Fruit fly (Drosophila melanogaster) whole organism, embryonic: Measurements from ENCODE around the gene Trf4-2.

Experiments used
- Ada2b ChIP-seq: fragments of 200-800 bp; sonication (Bioruptor generic); IDR thresholded peaks from 2 replicates; pipeline ENCODE4 v1.3.6; 2022; ENCODE audit warnings: missing biosample characterization, missing genetic modification characterization
- B-H2 ChIP-seq: fragments of 200-800 bp; sonication (Bioruptor generic); optimal IDR thresholded peaks from 2 replicates; lab custom pipeline; 2018; ENCODE audit warnings: missing biosample characterization, mild to moderate bottlenecking, missing genetic modification characterization
- Bgb ChIP-seq: fragments of 200-800 bp; sonication (Bioruptor generic); IDR thresholded peaks from 2 replicates; pipeline ENCODE4 v1.3.6; 2022; ENCODE audit warnings: missing biosample characterization, missing genetic modification characterization; ENCODE audit not compliant: partially characterized antibody
- CG10274 ChIP-seq: fragments of 200-800 bp; sonication (Bioruptor generic); optimal IDR thresholded peaks from 3 replicates; lab custom pipeline; 2017; ENCODE audit warnings: missing biosample characterization, mild to moderate bottlenecking, missing genetic modification characterization
- CG12155 ChIP-seq: fragments of 200-800 bp; sonication (Bioruptor generic); optimal IDR thresholded peaks from 3 replicates; lab custom pipeline; 2016; ENCODE audit warnings: missing biosample characterization, missing genetic modification characterization
- CG12769 ChIP-seq: fragments of 200-800 bp; sonication (Bioruptor generic); optimal IDR thresholded peaks from 2 replicates; lab custom pipeline; 2019; ENCODE audit warnings: missing biosample characterization, mild to moderate bottlenecking, missing genetic modification characterization, moderate library complexity
- CG12942 ChIP-seq: fragments of 200-800 bp; sonication (Bioruptor generic); optimal IDR thresholded peaks from 3 replicates; lab custom pipeline; 2016; ENCODE audit warnings: missing biosample characterization, missing genetic modification characterization
- CG14441 ChIP-seq: fragments of 200-800 bp; sonication (Bioruptor generic); IDR thresholded peaks from 2 replicates; pipeline ENCODE4 v1.3.6; 2022; ENCODE audit warnings: missing biosample characterization, missing genetic modification characterization
- CG15073 ChIP-seq: fragments of 200-800 bp; sonication (Bioruptor generic); optimal IDR thresholded peaks from 2 replicates; lab custom pipeline; 2016; ENCODE audit warnings: missing biosample characterization, missing genetic modification characterization
- CG15479 ChIP-seq: fragments of 200-800 bp; sonication (Bioruptor generic); optimal IDR thresholded peaks from 3 replicates; lab custom pipeline; 2019; ENCODE audit warnings: missing biosample characterization, mild to moderate bottlenecking, missing genetic modification characterization, moderate library complexity
- CG17361 ChIP-seq: fragments of 200-800 bp; sonication (Bioruptor generic); IDR thresholded peaks from 3 replicates; pipeline ENCODE4 v1.3.6; 2022; ENCODE audit warnings: missing biosample characterization, missing genetic modification characterization
- CG17612 ChIP-seq: fragments of 200-800 bp; sonication (Bioruptor generic); IDR thresholded peaks from 2 replicates; pipeline ENCODE4 v1.3.6; 2022; ENCODE audit warnings: missing biosample characterization, missing genetic modification characterization
- CG18262 ChIP-seq: fragments of 200-800 bp; optimal IDR thresholded peaks from 3 replicates; lab custom pipeline; 2019; ENCODE audit warnings: missing biosample characterization, mild to moderate bottlenecking, missing genetic modification characterization, moderate library complexity
- CG2678 ChIP-seq: fragments of 200-800 bp; sonication (Bioruptor generic); optimal IDR thresholded peaks from 3 replicates; lab custom pipeline; 2019; ENCODE audit warnings: missing biosample characterization, mild to moderate bottlenecking, missing genetic modification characterization, moderate library complexity
- CG2712 ChIP-seq: fragments of 200-800 bp; optimal IDR thresholded peaks from 3 replicates; lab custom pipeline; 2019; ENCODE audit warnings: missing biosample characterization, mild to moderate bottlenecking, missing genetic modification characterization, moderate library complexity
- CG3407 ChIP-seq: fragments of 200-800 bp; sonication (Bioruptor generic); optimal IDR thresholded peaks from 2 replicates; lab custom pipeline; 2018; ENCODE audit warnings: missing biosample characterization, mild to moderate bottlenecking, missing genetic modification characterization
- CG3726 ChIP-seq: fragments of 200-800 bp; sonication (Bioruptor generic); IDR thresholded peaks from 3 replicates; pipeline ENCODE4, ENCODE4 v1.3.6; 2022; ENCODE audit warnings: missing biosample characterization, missing genetic modification characterization
- CG4854 ChIP-seq: fragments of 200-800 bp; sonication (Bioruptor generic); optimal IDR thresholded peaks from 2 replicates; lab custom pipeline; 2016; ENCODE audit warnings: missing biosample characterization, missing genetic modification characterization, inconsistent platforms
- CG5180 ChIP-seq: fragments of 200-800 bp; sonication (Bioruptor generic); optimal IDR thresholded peaks from 3 replicates; lab custom pipeline; 2017; ENCODE audit warnings: missing biosample characterization, missing genetic modification characterization, mild to moderate bottlenecking, moderate library complexity, missing genetic modification reagents
- CG7745 ChIP-seq: fragments of 200-800 bp; sonication (Bioruptor generic); optimal IDR thresholded peaks from 2 replicates; lab custom pipeline; 2018; ENCODE audit warnings: missing biosample characterization, mild to moderate bottlenecking, missing genetic modification characterization, moderate library complexity
- CG8290 ChIP-seq, 3 experiments: fragments of 200-800 bp; sonication (Bioruptor generic); optimal IDR thresholded peaks; 2 replicates each; lab custom pipeline; 2016 to 2019; ENCODE audit warnings: missing biosample characterization in 3 of 3, missing genetic modification characterization in 3 of 3, mild to moderate bottlenecking in 2 of 3, moderate library complexity in 1 of 3
- Camta ChIP-seq: fragments of 200-800 bp; sonication (Bioruptor generic); optimal IDR thresholded peaks from 2 replicates; lab custom pipeline; 2016; ENCODE audit warnings: missing biosample characterization, missing genetic modification characterization
- Dip2 ChIP-seq: fragments of 200-800 bp; sonication (Bioruptor generic); IDR thresholded peaks from 2 replicates; pipeline ENCODE4 v1.3.6; 2022; ENCODE audit warnings: missing biosample characterization, missing genetic modification characterization
- H2.0 ChIP-seq: fragments of 200-800 bp; sonication (Bioruptor generic); IDR thresholded peaks from 2 replicates; pipeline ENCODE4 v1.3.6; 2022; ENCODE audit warnings: missing biosample characterization, missing genetic modification characterization
- Hr39 ChIP-seq: fragments of >200 bp; optimal IDR thresholded peaks from 2 replicates; lab custom pipeline; 2017
- Hr78 ChIP-seq, 2 experiments: fragments of 200-800 bp in 1 of 2; fragments of >200 bp in 1 of 2; sonication (Bioruptor generic) in 1 of 2; optimal IDR thresholded peaks; 2 replicates each; lab custom pipeline; 2017 to 2019; ENCODE audit warnings: missing biosample characterization in 2 of 2, missing genetic modification characterization in 2 of 2, mild to moderate bottlenecking in 1 of 2, moderate library complexity in 1 of 2
- Lhr ChIP-seq: fragments of 200-800 bp; sonication (Bioruptor generic); optimal IDR thresholded peaks from 3 replicates; lab custom pipeline; 2017; ENCODE audit warnings: mild to moderate bottlenecking, missing biosample characterization, missing genetic modification reagents, missing genetic modification characterization
- Mes4 ChIP-seq: fragments of 200-800 bp; sonication (Bioruptor generic); optimal IDR thresholded peaks from 2 replicates; lab custom pipeline; 2016; ENCODE audit warnings: missing biosample characterization, missing genetic modification characterization
- Pdp1 ChIP-seq, 2 experiments: fragments of 200-800 bp; sonication (Bioruptor generic); optimal IDR thresholded peaks; 3 replicates each; lab custom pipeline; 2016; ENCODE audit warnings: missing biosample characterization in 2 of 2, missing genetic modification characterization in 2 of 2, mild to moderate bottlenecking in 1 of 2, moderate library complexity in 1 of 2
- Xbp1 ChIP-seq: fragments of 200-800 bp; sonication (Bioruptor generic); optimal IDR thresholded peaks from 3 replicates; lab custom pipeline; 2016; ENCODE audit warnings: missing biosample characterization, mild to moderate bottlenecking, missing genetic modification characterization
- ap ChIP-seq: fragments of 200-800 bp; sonication (Bioruptor generic); IDR thresholded peaks from 2 replicates; pipeline ENCODE4 v1.3.6; 2022; ENCODE audit warnings: missing biosample characterization, missing genetic modification characterization
- croc ChIP-seq: fragments of 200-800 bp; sonication (Bioruptor generic); conservative IDR thresholded peaks from 3 replicates; pipeline ENCODE4 v1.3.6; 2022; ENCODE audit warnings: missing biosample characterization, missing genetic modification characterization
- dati ChIP-seq: fragments of 200-800 bp; sonication (Bioruptor generic); IDR thresholded peaks from 2 replicates; pipeline ENCODE4 v1.3.6; 2022; ENCODE audit warnings: missing biosample characterization, missing genetic modification characterization
- fd3F ChIP-seq: fragments of 200-800 bp; sonication (Bioruptor generic); optimal IDR thresholded peaks from 2 replicates; lab custom pipeline; 2018; ENCODE audit warnings: missing biosample characterization, mild to moderate bottlenecking, missing genetic modification characterization, moderate library complexity
- jing ChIP-seq: fragments of 200-800 bp; sonication (Bioruptor generic); optimal IDR thresholded peaks from 2 replicates; lab custom pipeline; 2018; ENCODE audit warnings: missing biosample characterization, mild to moderate bottlenecking, missing genetic modification characterization
- kah ChIP-seq: fragments of 200-800 bp; sonication (Bioruptor generic); optimal IDR thresholded peaks from 2 replicates; lab custom pipeline; 2018; ENCODE audit warnings: missing biosample characterization, mild to moderate bottlenecking, missing genetic modification characterization
- lmd ChIP-seq: fragments of 200-800 bp; sonication (Bioruptor generic); IDR thresholded peaks from 2 replicates; pipeline ENCODE4 v1.3.6; 2022; ENCODE audit warnings: missing biosample characterization, missing genetic modification characterization
- maf-S ChIP-seq: fragments of 200-800 bp; sonication (Bioruptor generic); optimal IDR thresholded peaks from 2 replicates; lab custom pipeline; 2016; ENCODE audit warnings: missing biosample characterization, missing genetic modification characterization
- pb ChIP-seq: fragments of 200-800 bp; sonication (Bioruptor generic); optimal IDR thresholded peaks from 3 replicates; lab custom pipeline; 2016; ENCODE audit warnings: missing biosample characterization, missing genetic modification characterization
- phol ChIP-seq: fragments of 200-800 bp; sonication (Bioruptor generic); optimal IDR thresholded peaks from 3 replicates; lab custom pipeline; 2018; ENCODE audit warnings: missing biosample characterization, mild to moderate bottlenecking, missing genetic modification characterization, moderate library complexity
- rib ChIP-seq: fragments of 200-800 bp; sonication (Bioruptor generic); IDR thresholded peaks from 2 replicates; pipeline ENCODE4 v1.3.6; 2022; ENCODE audit warnings: missing biosample characterization, missing genetic modification characterization
- sens ChIP-seq: fragments of 200-800 bp; sonication (Bioruptor generic); peaks from one replicate; lab custom pipeline; 2016; ENCODE audit warnings: missing biosample characterization, missing genetic modification characterization
- seq ChIP-seq: fragments of 200-800 bp; sonication (Bioruptor generic); IDR thresholded peaks from 2 replicates; pipeline ENCODE4 v1.3.6; 2022; ENCODE audit warnings: missing biosample characterization, missing genetic modification characterization
- sug ChIP-seq: fragments of 200-800 bp; optimal IDR thresholded peaks from 2 replicates; lab custom pipeline; 2019; ENCODE audit warnings: missing biosample characterization, mild to moderate bottlenecking, missing genetic modification characterization, moderate library complexity
- tll ChIP-seq, 2 experiments: fragments of 200-800 bp in 1 of 2; fragments of >200 bp in 1 of 2; sonication (Bioruptor generic) in 1 of 2; optimal IDR thresholded peaks; 2 replicates each; lab custom pipeline; 2017 to 2019; ENCODE audit warnings: missing biosample characterization in 2 of 2, missing genetic modification characterization in 2 of 2, mild to moderate bottlenecking in 1 of 2, moderate library complexity in 1 of 2
- toy ChIP-seq: fragments of 200-800 bp; sonication (Bioruptor generic); IDR thresholded peaks from 2 replicates; pipeline ENCODE4 v1.3.6; 2022; ENCODE audit warnings: missing biosample characterization, missing genetic modification characterization
- twi ChIP-seq: fragments of 200-800 bp; optimal IDR thresholded peaks from 2 replicates; lab custom pipeline; 2019; ENCODE audit warnings: missing biosample characterization, mild to moderate bottlenecking, missing genetic modification characterization, moderate library complexity

Trf4-2 gene

DNA sequence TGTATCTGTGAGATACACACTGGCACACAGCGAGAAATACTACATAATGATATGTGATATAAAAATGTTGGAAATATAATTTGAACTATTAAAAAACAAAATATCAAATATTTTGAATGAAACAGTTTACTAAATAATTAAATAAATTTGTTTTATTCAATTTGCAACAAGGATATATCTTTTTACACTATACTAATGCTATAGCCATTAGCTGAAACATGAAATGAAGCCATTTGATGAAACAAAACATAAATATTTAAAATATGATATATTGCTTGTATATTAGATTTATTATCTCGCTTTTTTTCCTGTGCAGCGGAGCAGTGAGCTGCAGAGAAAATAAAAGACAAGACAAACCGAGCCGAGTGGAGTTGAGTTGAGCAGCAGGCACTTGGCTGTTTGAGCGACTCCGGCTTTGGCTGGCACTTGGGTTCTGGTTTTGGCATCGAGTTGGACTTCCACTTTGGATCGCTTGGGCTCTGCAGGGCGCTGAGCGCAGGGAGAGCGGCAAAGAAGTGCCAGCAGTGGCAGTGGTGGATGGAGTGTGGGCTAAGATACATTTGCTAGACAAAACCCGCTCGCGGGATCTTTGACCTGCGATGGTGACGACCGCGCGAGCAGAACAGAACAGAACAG, 31.6 kb upstream of the Trf4-2 start (continued):
- TF ChIP-seq CG8290 (GFP tag; optimal IDR thresholded peaks at IDR 0.05; lab: Kevin White, UChicago) (peak; percentile 62), CG8290 (tag; optimal IDR thresholded peaks at IDR 0.05; lab: Kevin White, UChicago) (no peak)

dm6 chr3R:24894419-24895206, 30.4 kb upstream of the Trf4-2 start, which contains the start of the genes CG31121 and CG11069:
Gene CG31121 (minus strand): TSS chr3R:24894605.
Gene CG11069 (plus strand): TSS chr3R:24894742.
- no peak for TF ChIP-seq Dip2
- TF ChIP-seq Xbp1, result no peak
- no peak for TF ChIP-seq CG14441
- TF ChIP-seq pb (GFP tag; lab: Kevin White, UChicago), result no peak
- TF ChIP-seq CG10274, result no peak
- no peak for TF ChIP-seq sug (tag; lab: Kevin White, UChicago)
- TF ChIP-seq lmd (GFP tag; lab: Robert Waterston, UW), result no peak
- TF ChIP-seq jing (GFP tag; lab: Kevin White, UChicago), result no peak
- TF ChIP-seq B-H2 (GFP tag; lab: Kevin White, UChicago), result no peak
- TF ChIP-seq seq (GFP tag; lab: Robert Waterston, UW), result 0 out of 2 replicates have a peak, but pooled peaks have one; percentile 14
- no peak for TF ChIP-seq Hr39 (lab: Kevin White, UChicago)
- TF ChIP-seq Bgb (GFP tag; lab: Robert Waterston, UW), result no peak
- TF ChIP-seq CG17361 (GFP tag; lab: Robert Waterston, UW), result no peak
- TF ChIP-seq rib, result 0 out of 2 replicates have a peak, but pooled peaks have one; percentile 19
- no peak for TF ChIP-seq toy (GFP tag; lab: Robert Waterston, UW)
- TF ChIP-seq twi, result no peak
- TF ChIP-seq kah (GFP tag; lab: Kevin White, UChicago), result peak; percentile 4
- TF ChIP-seq fd3F (GFP tag; lab: Kevin White, UChicago), result no peak
- no peak for TF ChIP-seq CG2712 (tag; lab: Kevin White, UChicago)
- TF ChIP-seq H2.0, result no peak
- no peak for TF ChIP-seq CG2678 (tag; lab: Kevin White, UChicago)
- TF ChIP-seq CG15073 (GFP tag; lab: Kevin White, UChicago), result no peak
- TF ChIP-seq tll (GFP tag; optimal IDR thresholded peaks at IDR 0.05; lab: Kevin White, UChicago), result no peak
- no peak for TF ChIP-seq croc (GFP tag; lab: Robert Waterston, UW)
- TF ChIP-seq CG12769 (tag; lab: Kevin White, UChicago), result no peak
- no peak for TF ChIP-seq sens (GFP tag; lab: Kevin White, UChicago)
- TF ChIP-seq CG18262 (tag; lab: Kevin White, UChicago), result no peak
- no peak for TF ChIP-seq CG3407 (GFP tag; lab: Kevin White, UChicago)
- TF ChIP-seq Lhr, result no peak
- TF ChIP-seq phol, result peak; percentile 61
- TF ChIP-seq dati, result no peak
- peak in 1 of 2 experiments; percentile 2 for TF ChIP-seq Hr78 (GFP tag; optimal IDR thresholded peaks at IDR 0.05; lab: Kevin White, UChicago)
- no peak for TF ChIP-seq CG15479 (GFP tag; lab: Kevin White, UChicago)
- TF ChIP-seq ap (GFP tag; lab: Robert Waterston, UW), result no peak
- TF ChIP-seq CG5180 (GFP tag; lab: Kevin White, UChicago), result peak; percentile 38
- no peak for TF ChIP-seq Pdp1 (GFP tag; optimal IDR thresholded peaks at IDR 0.05; lab: Kevin White, UChicago)
- no peak for TF ChIP-seq CG12942 (GFP tag; lab: Kevin White, UChicago)
- no peak for TF ChIP-seq Mes4 (GFP tag; lab: Kevin White, UChicago)
- TF ChIP-seq CG12155, result no peak
- TF ChIP-seq CG4854, result no peak
- no peak for TF ChIP-seq CG17612
- TF ChIP-seq CG7745 (tag; lab: Kevin White, UChicago), result no peak
- no peak for TF ChIP-seq Camta (GFP tag; lab: Kevin White, UChicago)
- TF ChIP-seq CG3726 (GFP tag; lab: Robert Waterston, UW), result no peak
- no peak for TF ChIP-seq Ada2b (GFP tag; lab: Robert Waterston, UW)
- no peak for TF ChIP-seq maf-S (GFP tag; lab: Kevin White, UChicago)
